Fruit fly (Drosophila melanogaster): ENCODE results near the gene Pex19.

Pex19 gene

dm6 chr2L:12044613-12045350 is 46.8 kb upstream of the Pex19 start, which contains the start of gene CG6785 (continued):
- TF ChIP-seq kni (GFP tag; optimal IDR thresholded peaks at IDR 0.05) (peak; percentile 86), CG10959 (GFP tag; IDR thresholded peaks at IDR 0.05) (0 out of 2 replicates have a peak, but pooled peaks have one; percentile 11), crc (GFP tag; optimal IDR thresholded peaks at IDR 0.05) (peak; percentile 83), Stat92E (GFP tag; optimal IDR thresholded peaks at IDR 0.05) (peak in 1 of 3 experiments; percentile 51), Oli (tag; optimal IDR thresholded peaks at IDR 0.05) (peak; percentile 65), vnd (GFP tag; IDR thresholded peaks at IDR 0.05; ENCODE audit: partially characterized antibody) (no peak), trh (GFP tag; optimal IDR thresholded peaks at IDR 0.05) (peak; percentile 86), slp2 (GFP tag; optimal IDR thresholded peaks at IDR 0.05) (peak; percentile 74), Vsx1 (GFP tag; optimal IDR thresholded peaks at IDR 0.05) (peak; percentile 93), CG10147 (GFP tag; optimal IDR thresholded peaks at IDR 0.05) (peak; percentile 52), ro (GFP tag; IDR thresholded peaks at IDR 0.05) (no peak), CG32772 (GFP tag; IDR thresholded peaks at IDR 0.05) (no peak), CG14050 (GFP tag; IDR thresholded peaks at IDR 0.05) (peak; percentile 69), CG17186 (GFP tag; optimal IDR thresholded peaks at IDR 0.05) (peak; percentile 66), CG2712 (tag; optimal IDR thresholded peaks at IDR 0.05) (peak; percentile 70), Gsc (GFP tag; IDR thresholded peaks at IDR 0.05) (no peak), ATbp (GFP tag; optimal IDR thresholded peaks at IDR 0.05) (peak; percentile 98), CG15514 (GFP tag; optimal IDR thresholded peaks at IDR 0.05) (peak; percentile 86), crp (GFP tag; optimal IDR thresholded peaks at IDR 0.05) (peak in 1 of 2 experiments; percentile 50), CG4730 (GFP tag; IDR thresholded peaks at IDR 0.05) (no peak), Antp (GFP tag; optimal IDR thresholded peaks at IDR 0.05) (peak; percentile 62), cg (GFP tag; optimal IDR thresholded peaks at IDR 0.05) (peak; percentile 43), CG9817 (tag; optimal IDR thresholded peaks at IDR 0.05) (peak; percentile 56), CG12219 (GFP tag; optimal IDR thresholded peaks at IDR 0.05) (peak; percentile 88), CHES-1-like (GFP tag; optimal IDR thresholded peaks at IDR 0.05) (peak; percentile 95), chif (GFP tag; optimal IDR thresholded peaks at IDR 0.05) (peak; percentile 77 to 88), CG7357 (GFP tag; IDR thresholded peaks at IDR 0.05) (no peak), NFAT (GFP tag; IDR thresholded peaks at IDR 0.05) (peak; percentile 60), repo (GFP tag; optimal IDR thresholded peaks at IDR 0.05) (peak; percentile 81), CG15011 (GFP tag; optimal IDR thresholded peaks at IDR 0.05) (peak; percentile 76), CG10979 (tag; optimal IDR thresholded peaks at IDR 0.05) (peak; percentile 50), Fer1 (GFP tag; optimal IDR thresholded peaks at IDR 0.05) (peak; percentile 90), CG12071 (GFP tag; optimal IDR thresholded peaks at IDR 0.05) (peak; percentile 95), CG17802 (tag; optimal IDR thresholded peaks at IDR 0.05) (peak; percentile 24), CG11247 (GFP tag; IDR thresholded peaks at IDR 0.05) (peak; percentile 30; the same call in 1 of the 2 replicates), CG30403 (GFP tag; optimal IDR thresholded peaks at IDR 0.05) (peak; percentile 39), disco-r (GFP tag; optimal IDR thresholded peaks at IDR 0.05) (peak; percentile 87), CG12155 (GFP tag; optimal IDR thresholded peaks at IDR 0.05) (peak; percentile 58), Drgx (GFP tag; IDR thresholded peaks at IDR 0.05) (peak; percentile 84), dmrt99B (tag; optimal IDR thresholded peaks at IDR 0.05) (peak; percentile 81), ap (GFP tag; IDR thresholded peaks at IDR 0.05) (no peak), sob (GFP tag; IDR thresholded peaks at IDR 0.05) (peak; percentile 59; the same call in 1 of the 2 replicates), Scr (GFP tag; IDR thresholded peaks at IDR 0.05; ENCODE audit: partially characterized antibody) (no peak), row (GFP tag; IDR thresholded peaks at IDR 0.05) (0 out of 3 replicates have a peak, but pooled peaks have one; percentile 47), Dek (tag; optimal IDR thresholded peaks at IDR 0.05) (peak; percentile 72), Atf-2 (GFP tag; optimal IDR thresholded peaks at IDR 0.05) (peak; percentile 86), CG12104 (GFP tag; optimal IDR thresholded peaks at IDR 0.05) (peak; percentile 77), h (optimal IDR thresholded peaks at IDR 0.05) (no peak), CG2678 (tag; optimal IDR thresholded peaks at IDR 0.05) (peak; percentile 86)

Measured in whole organism, embryonic.